Fruit fly (Drosophila melanogaster) whole organism, embryonic: ENCODE results near the gene Vps53.
A peak's percentile ranks its signal among the peaks of the same experiment; 100 is the strongest.

Experiments
- Atf6 ChIP-seq: fragments of 200-800 bp; sonication (Bioruptor generic); IDR thresholded peaks from 2 replicates; pipeline ENCODE4 v1.3.6; 2022; ENCODE audit warnings: missing biosample characterization, missing genetic modification characterization
- CG11504 ChIP-seq: fragments of 200-800 bp; sonication (Bioruptor generic); optimal IDR thresholded peaks from 3 replicates; lab custom pipeline; 2019; ENCODE audit warnings: missing biosample characterization, mild to moderate bottlenecking, missing genetic modification characterization, moderate library complexity
- CG12769 ChIP-seq: fragments of 200-800 bp; sonication (Bioruptor generic); optimal IDR thresholded peaks from 2 replicates; lab custom pipeline; 2019; ENCODE audit warnings: missing biosample characterization, mild to moderate bottlenecking, missing genetic modification characterization, moderate library complexity
- CG12942 ChIP-seq: fragments of 200-800 bp; sonication (Bioruptor generic); optimal IDR thresholded peaks from 3 replicates; lab custom pipeline; 2016; ENCODE audit warnings: missing biosample characterization, missing genetic modification characterization
- CG14860 ChIP-seq: fragments of 200-800 bp; sonication (Bioruptor generic); IDR thresholded peaks from 3 replicates; pipeline ENCODE4 v1.3.6; 2022; ENCODE audit warnings: missing biosample characterization, missing genetic modification characterization; ENCODE audit not compliant: partially characterized antibody
- CG15073 ChIP-seq: fragments of 200-800 bp; sonication (Bioruptor generic); optimal IDR thresholded peaks from 2 replicates; lab custom pipeline; 2016; ENCODE audit warnings: missing biosample characterization, missing genetic modification characterization
- CG15601 ChIP-seq: fragments of 200-800 bp; sonication (Bioruptor generic); optimal IDR thresholded peaks from 3 replicates; lab custom pipeline; 2019; ENCODE audit warnings: missing biosample characterization, mild to moderate bottlenecking, missing genetic modification characterization, moderate library complexity
- CG1647 ChIP-seq: fragments of 200-800 bp; sonication (Bioruptor generic); optimal IDR thresholded peaks from 3 replicates; lab custom pipeline; 2016; ENCODE audit warnings: missing biosample characterization, missing genetic modification characterization
- CG17612 ChIP-seq: fragments of 200-800 bp; sonication (Bioruptor generic); IDR thresholded peaks from 2 replicates; pipeline ENCODE4 v1.3.6; 2022; ENCODE audit warnings: missing biosample characterization, missing genetic modification characterization
- CG1792 ChIP-seq: fragments of 200-800 bp; sonication (Bioruptor generic); optimal IDR thresholded peaks from 2 replicates; lab custom pipeline; 2016; ENCODE audit warnings: missing biosample characterization, missing genetic modification characterization
- CG18619 ChIP-seq: fragments of 200-800 bp; sonication (Bioruptor generic); optimal IDR thresholded peaks from 3 replicates; lab custom pipeline; 2017; ENCODE audit warnings: missing biosample characterization, mild to moderate bottlenecking, missing genetic modification characterization
- CG2199 ChIP-seq: fragments of 200-800 bp; sonication (Bioruptor generic); IDR thresholded peaks from 3 replicates; pipeline ENCODE4 v1.3.6; 2022; ENCODE audit warnings: missing biosample characterization, missing genetic modification characterization
- CG30403 ChIP-seq: fragments of 200-800 bp; sonication (Bioruptor generic); optimal IDR thresholded peaks from 3 replicates; lab custom pipeline; 2016; ENCODE audit warnings: missing biosample characterization, missing genetic modification characterization
- CG33557 ChIP-seq: fragments of 200-800 bp; sonication (Bioruptor generic); optimal IDR thresholded peaks from 2 replicates; lab custom pipeline; 2019; ENCODE audit warnings: missing biosample characterization, mild to moderate bottlenecking, missing genetic modification characterization, moderate library complexity
- CG34376 ChIP-seq: fragments of 200-800 bp; sonication (Bioruptor generic); optimal IDR thresholded peaks from 2 replicates; lab custom pipeline; 2018; ENCODE audit warnings: missing biosample characterization, mild to moderate bottlenecking, missing genetic modification characterization
- CG8281 ChIP-seq: fragments of 200-800 bp; sonication (Bioruptor generic); optimal IDR thresholded peaks from 2 replicates; lab custom pipeline; 2018; ENCODE audit warnings: missing biosample characterization, mild to moderate bottlenecking, missing genetic modification characterization, moderate library complexity
- CG9609 ChIP-seq: fragments of 200-800 bp; sonication (Bioruptor generic); optimal IDR thresholded peaks from 3 replicates; lab custom pipeline; 2016; ENCODE audit warnings: missing biosample characterization, missing genetic modification characterization
- CG9727 ChIP-seq: fragments of 200-800 bp; sonication (Bioruptor generic); optimal IDR thresholded peaks from 3 replicates; lab custom pipeline; 2017; ENCODE audit warnings: missing biosample characterization, mild to moderate bottlenecking, missing genetic modification characterization
- D19B ChIP-seq: fragments of 200-800 bp; sonication (Bioruptor generic); optimal IDR thresholded peaks from 2 replicates; lab custom pipeline; 2017; ENCODE audit warnings: missing biosample characterization, mild to moderate bottlenecking, missing genetic modification characterization
- Dek ChIP-seq: fragments of 200-800 bp; sonication (Bioruptor generic); optimal IDR thresholded peaks from 3 replicates; lab custom pipeline; 2019; ENCODE audit warnings: missing biosample characterization, mild to moderate bottlenecking, missing genetic modification characterization, moderate library complexity
- Ets65A ChIP-seq: fragments of 200-800 bp; sonication (Bioruptor generic); peaks from one replicate; lab custom pipeline; 2016; ENCODE audit warnings: missing biosample characterization, missing genetic modification characterization
- H15 ChIP-seq: fragments of 200-800 bp; sonication (Bioruptor generic); IDR thresholded peaks from 3 replicates; pipeline ENCODE4 v1.3.6; 2022; ENCODE audit warnings: missing biosample characterization, missing genetic modification characterization
- HLH3B ChIP-seq: fragments of 200-800 bp; sonication (Bioruptor generic); IDR thresholded peaks from 2 replicates; pipeline ENCODE4 v1.3.6; 2022; ENCODE audit warnings: missing biosample characterization, missing genetic modification characterization
- MTF-1 ChIP-seq: fragments of 200-800 bp; sonication (Bioruptor generic); optimal IDR thresholded peaks from 2 replicates; lab custom pipeline; 2018; ENCODE audit warnings: missing biosample characterization, mild to moderate bottlenecking, missing genetic modification characterization, borderline replicate concordance
- Myb ChIP-seq: fragments of 200-800 bp; sonication (Bioruptor generic); optimal IDR thresholded peaks from 2 replicates; lab custom pipeline; 2016; ENCODE audit warnings: missing biosample characterization, missing genetic modification characterization
- Ptx1 ChIP-seq: fragments of 200-800 bp; sonication (Bioruptor generic); IDR thresholded peaks from 2 replicates; pipeline ENCODE4 v1.3.6; 2022; ENCODE audit warnings: missing biosample characterization, missing genetic modification characterization
- Taf1 ChIP-seq: fragments of 200-800 bp; sonication (Bioruptor generic); IDR thresholded peaks from 2 replicates; pipeline ENCODE4 v1.3.6; 2022; ENCODE audit warnings: missing biosample characterization, missing genetic modification characterization
- Trl ChIP-seq, 3 experiments: fragments of >200 bp in 2 of 3; fragments of 200-800 bp in 1 of 3; sonication (Bioruptor generic) in 1 of 3; optimal IDR thresholded peaks; 2 replicates in 1 of 3; 3 replicates in 2 of 3; lab custom pipeline; 2016 to 2017; ENCODE audit warnings: missing biosample characterization in 1 of 3, missing genetic modification characterization in 1 of 3
- ac ChIP-seq: fragments of 200-800 bp; sonication (Bioruptor generic); optimal IDR thresholded peaks from 3 replicates; lab custom pipeline; 2017; ENCODE audit warnings: missing biosample characterization, mild to moderate bottlenecking, missing genetic modification characterization
- ase ChIP-seq: fragments of 200-800 bp; sonication (Bioruptor generic); IDR thresholded peaks from 3 replicates; pipeline ENCODE4 v1.3.6; 2022; ENCODE audit warnings: missing biosample characterization, missing genetic modification characterization
- bbx ChIP-seq: fragments of 200-800 bp; sonication (Bioruptor generic); IDR thresholded peaks from 2 replicates; pipeline ENCODE4 v1.3.6; 2022; ENCODE audit warnings: missing biosample characterization, missing genetic modification characterization; ENCODE audit not compliant: partially characterized antibody
- chm ChIP-seq: fragments of 200-800 bp; sonication (Bioruptor generic); IDR thresholded peaks from 2 replicates; pipeline ENCODE4 v1.3.6; 2022; ENCODE audit warnings: missing biosample characterization, missing genetic modification characterization
- crc ChIP-seq: fragments of 200-800 bp; sonication (Bioruptor generic); optimal IDR thresholded peaks from 2 replicates; lab custom pipeline; 2016; ENCODE audit warnings: missing biosample characterization, missing genetic modification characterization
- gce ChIP-seq: fragments of 200-800 bp; sonication (Bioruptor generic); IDR thresholded peaks from 3 replicates; pipeline ENCODE4 v1.3.6; 2022; ENCODE audit warnings: missing biosample characterization, missing genetic modification characterization
- ham ChIP-seq: fragments of 200-800 bp; sonication (Bioruptor generic); IDR thresholded peaks from 2 replicates; pipeline ENCODE4 v1.3.6; 2022; ENCODE audit warnings: missing biosample characterization, missing genetic modification characterization
- hth ChIP-seq: fragments of >200 bp; optimal IDR thresholded peaks from 2 replicates; lab custom pipeline; 2017; ENCODE audit warnings: inconsistent platforms
- luna ChIP-seq: fragments of 200-800 bp; sonication (Bioruptor generic); optimal IDR thresholded peaks from 2 replicates; lab custom pipeline; 2016; ENCODE audit warnings: missing biosample characterization, missing genetic modification characterization
- nau ChIP-seq: fragments of 200-800 bp; sonication (Bioruptor generic); optimal IDR thresholded peaks from 3 replicates; lab custom pipeline; 2017; ENCODE audit warnings: missing biosample characterization, mild to moderate bottlenecking, missing genetic modification characterization, missing genetic modification reagents
- nom ChIP-seq: fragments of 200-800 bp; sonication (Bioruptor generic); optimal IDR thresholded peaks from 2 replicates; lab custom pipeline; 2017; ENCODE audit warnings: missing biosample characterization, missing genetic modification characterization, mild to moderate bottlenecking, moderate library complexity, missing genetic modification reagents
- pfk ChIP-seq: fragments of 200-800 bp; sonication (Bioruptor generic); optimal IDR thresholded peaks from 2 replicates; lab custom pipeline; 2018; ENCODE audit warnings: missing biosample characterization, mild to moderate bottlenecking, missing genetic modification characterization, moderate library complexity
- run ChIP-seq: fragments of 200-800 bp; sonication (Bioruptor generic); optimal IDR thresholded peaks from 3 replicates; lab custom pipeline; 2018; ENCODE audit warnings: missing biosample characterization, mild to moderate bottlenecking, missing genetic modification characterization
- sqz ChIP-seq: fragments of 200-800 bp; sonication (Bioruptor generic); optimal IDR thresholded peaks from 3 replicates; lab custom pipeline; 2018; ENCODE audit warnings: missing biosample characterization, mild to moderate bottlenecking, missing genetic modification characterization
- sug ChIP-seq: fragments of 200-800 bp; optimal IDR thresholded peaks from 2 replicates; lab custom pipeline; 2019; ENCODE audit warnings: missing biosample characterization, mild to moderate bottlenecking, missing genetic modification characterization, moderate library complexity
- tll ChIP-seq, 2 experiments: fragments of 200-800 bp in 1 of 2; fragments of >200 bp in 1 of 2; sonication (Bioruptor generic) in 1 of 2; optimal IDR thresholded peaks; 2 replicates each; lab custom pipeline; 2017 to 2019; ENCODE audit warnings: missing biosample characterization in 2 of 2, missing genetic modification characterization in 2 of 2, mild to moderate bottlenecking in 1 of 2, moderate library complexity in 1 of 2
- unpg ChIP-seq: fragments of 200-800 bp; sonication (Bioruptor generic); optimal IDR thresholded peaks from 3 replicates; lab custom pipeline; 2018; ENCODE audit warnings: missing biosample characterization, mild to moderate bottlenecking, missing genetic modification characterization, moderate library complexity
- usp ChIP-seq: fragments of >200 bp; optimal IDR thresholded peaks from 2 replicates; lab custom pipeline; 2017; ENCODE audit warnings: missing biosample characterization, missing genetic modification characterization
- vvl ChIP-seq: fragments of 200-800 bp; sonication (Bioruptor generic); IDR thresholded peaks from 2 replicates; pipeline ENCODE4 v1.3.6; 2022; ENCODE audit warnings: missing biosample characterization, missing genetic modification characterization
- zfh1 ChIP-seq: fragments of 200-800 bp; sonication (Bioruptor generic); IDR thresholded peaks from 3 replicates; pipeline ENCODE4 v1.3.6; 2022; ENCODE audit warnings: missing biosample characterization, missing genetic modification characterization

The Vps53 gene

dm6 chr2L:4375035-4376009, 10.5 kb downstream of the Vps53 start (continued):
- TF ChIP-seq Ets65A (GFP tag; lab: Kevin White, UChicago) = peak; percentile 50
- TF ChIP-seq CG9727 (GFP tag; lab: Kevin White, UChicago) = no peak
- TF ChIP-seq pfk (GFP tag; lab: Kevin White, UChicago) = no peak
- no peak for TF ChIP-seq Atf6 (GFP tag; lab: Robert Waterston, UW)
- peak; percentile 83 for TF ChIP-seq nom (GFP tag; lab: Kevin White, UChicago)
- TF ChIP-seq CG1647 = no peak
- no peak for TF ChIP-seq CG30403
- TF ChIP-seq Trl (optimal IDR thresholded peaks at IDR 0.05; lab: Kevin White, UChicago) = peak; percentile 31 to 40
- TF ChIP-seq Trl (GFP tag; optimal IDR thresholded peaks at IDR 0.05; lab: Kevin White, UChicago) = no peak
- 0 out of 3 replicates have a peak, but pooled peaks have one; percentile 12 for TF ChIP-seq ase (GFP tag; lab: Robert Waterston, UW)
- peak; percentile 89 for TF ChIP-seq ac (GFP tag; lab: Kevin White, UChicago)
- no peak for TF ChIP-seq CG33557 (GFP tag; lab: Kevin White, UChicago)
- TF ChIP-seq CG17612 (GFP tag; lab: Robert Waterston, UW) = peak; percentile 22; the same call in 1 of the 2 replicates
- 0 out of 3 replicates have a peak, but pooled peaks have one; percentile 27 for TF ChIP-seq zfh1 (GFP tag; lab: Robert Waterston, UW)
- TF ChIP-seq hth (lab: Kevin White, UChicago) = no peak
- no peak for TF ChIP-seq Taf1
- no peak for TF ChIP-seq CG14860
- no peak for TF ChIP-seq ham
- TF ChIP-seq CG18619 (GFP tag; lab: Kevin White, UChicago) = no peak
- TF ChIP-seq D19B (GFP tag; lab: Kevin White, UChicago) = no peak
- TF ChIP-seq tll (GFP tag; optimal IDR thresholded peaks at IDR 0.05; lab: Kevin White, UChicago) = no peak
- TF ChIP-seq chm (GFP tag; lab: Robert Waterston, UW) = 0 out of 2 replicates have a peak, but pooled peaks have one; percentile 27
- TF ChIP-seq CG15073 (GFP tag; lab: Kevin White, UChicago) = no peak
- peak; percentile 23 for TF ChIP-seq CG15601
- peak; percentile 2 for TF ChIP-seq Dek
- TF ChIP-seq CG12769 = peak; percentile 22
- TF ChIP-seq sug = no peak
- TF ChIP-seq unpg = peak; percentile 12
- TF ChIP-seq vvl = peak; percentile 33; the same call in 1 of the 2 replicates
- TF ChIP-seq nau (GFP tag; lab: Kevin White, UChicago) = peak; percentile 12
- TF ChIP-seq CG9609 = no peak
- TF ChIP-seq CG2199 = peak; percentile 29; the same call in 1 of the 3 replicates
- no peak for TF ChIP-seq CG11504 (tag; lab: Kevin White, UChicago)
- no peak for TF ChIP-seq run
- no peak for TF ChIP-seq bbx (GFP tag; lab: Robert Waterston, UW)
- TF ChIP-seq H15 (GFP tag; lab: Robert Waterston, UW) = no peak
- TF ChIP-seq gce (GFP tag; lab: Robert Waterston, UW) = no peak
- no peak for TF ChIP-seq crc (GFP tag; lab: Kevin White, UChicago)
- TF ChIP-seq CG12942 (GFP tag; lab: Kevin White, UChicago) = no peak
- TF ChIP-seq luna (GFP tag; lab: Kevin White, UChicago) = no peak
- TF ChIP-seq MTF-1 (GFP tag; lab: Kevin White, UChicago) = peak; percentile 6
- TF ChIP-seq CG1792 = no peak
- TF ChIP-seq Ptx1 (GFP tag; lab: Robert Waterston, UW) = no peak
- no peak for TF ChIP-seq Myb (GFP tag; lab: Kevin White, UChicago)
- no peak for TF ChIP-seq CG34376 (GFP tag; lab: Kevin White, UChicago)
- TF ChIP-seq HLH3B (GFP tag; lab: Robert Waterston, UW) = 0 out of 2 replicates have a peak, but pooled peaks have one; percentile 28
- no peak for TF ChIP-seq usp (GFP tag; lab: Kevin White, UChicago)
- TF ChIP-seq CG8281 (tag; lab: Kevin White, UChicago) = peak; percentile 81
- no peak for TF ChIP-seq sqz (GFP tag; lab: Kevin White, UChicago)
